Fruit fly (Drosophila melanogaster) whole organism, embryonic: ENCODE measurements around the gene rempA.

ENCODE experiments used
- Ada2b ChIP-seq: fragments of 200-800 bp; sonication (Bioruptor generic); IDR thresholded peaks from 2 replicates; pipeline ENCODE4 v1.3.6; 2022; ENCODE audit warnings: missing biosample characterization, missing genetic modification characterization
- CG11723 ChIP-seq: fragments of 200-800 bp; sonication (Bioruptor generic); optimal IDR thresholded peaks from 2 replicates; lab custom pipeline; 2017; ENCODE audit warnings: missing biosample characterization, mild to moderate bottlenecking, missing genetic modification characterization
- CG12071 ChIP-seq: fragments of 200-800 bp; sonication (Bioruptor generic); optimal IDR thresholded peaks from 3 replicates; lab custom pipeline; 2018; ENCODE audit warnings: missing biosample characterization, mild to moderate bottlenecking, missing genetic modification characterization
- Ets97D ChIP-seq: fragments of 200-800 bp; sonication (Bioruptor generic); optimal IDR thresholded peaks from 3 replicates; lab custom pipeline; 2016; ENCODE audit warnings: missing biosample characterization, missing genetic modification characterization
- HLH4C ChIP-seq: fragments of 200-800 bp; sonication (Bioruptor generic); IDR thresholded peaks from 3 replicates; pipeline ENCODE4 v1.3.6; 2022; ENCODE audit warnings: missing biosample characterization, missing genetic modification characterization; ENCODE audit not compliant: partially characterized antibody
- Hey ChIP-seq: fragments of 200-800 bp; sonication (Bioruptor generic); optimal IDR thresholded peaks from 3 replicates; lab custom pipeline; 2018; ENCODE audit warnings: missing biosample characterization, mild to moderate bottlenecking, missing genetic modification characterization
- PHDP ChIP-seq: fragments of 200-800 bp; sonication (Bioruptor generic); optimal IDR thresholded peaks from 3 replicates; lab custom pipeline; 2018; ENCODE audit warnings: missing biosample characterization, mild to moderate bottlenecking, missing genetic modification characterization, moderate library complexity
- cg ChIP-seq: fragments of 200-800 bp; sonication (Bioruptor generic); optimal IDR thresholded peaks from 3 replicates; lab custom pipeline; 2019; ENCODE audit warnings: missing biosample characterization, mild to moderate bottlenecking, missing genetic modification characterization, moderate library complexity
- chm ChIP-seq: fragments of 200-800 bp; sonication (Bioruptor generic); IDR thresholded peaks from 2 replicates; pipeline ENCODE4 v1.3.6; 2022; ENCODE audit warnings: missing biosample characterization, missing genetic modification characterization
- gfzf ChIP-seq: fragments of 200-800 bp; sonication (Bioruptor generic); optimal IDR thresholded peaks from 2 replicates; lab custom pipeline; 2016; ENCODE audit warnings: missing biosample characterization, mild to moderate bottlenecking, missing genetic modification characterization, moderate library complexity
- pum ChIP-seq: fragments of 200-800 bp; sonication (Bioruptor generic); optimal IDR thresholded peaks from 2 replicates; lab custom pipeline; 2016; ENCODE audit warnings: missing biosample characterization, missing genetic modification characterization
- zen2 ChIP-seq: fragments of 200-800 bp; sonication (Bioruptor generic); IDR thresholded peaks from 3 replicates; pipeline ENCODE4 v1.3.6; 2022; ENCODE audit warnings: missing biosample characterization, missing genetic modification characterization; ENCODE audit not compliant: partially characterized antibody

- no peak for TF ChIP-seq pum
- TF ChIP-seq CG12071 = no peak
- TF ChIP-seq gfzf (GFP tag; lab: Kevin White, UChicago) = no peak
- no peak for TF ChIP-seq HLH4C (GFP tag; lab: Robert Waterston, UW)
- no peak for TF ChIP-seq zen2 (GFP tag; lab: Robert Waterston, UW)
- TF ChIP-seq Hey = no peak
- TF ChIP-seq PHDP = no peak
- no peak for TF ChIP-seq cg
- no peak for TF ChIP-seq Ets97D (GFP tag; lab: Kevin White, UChicago)
- TF ChIP-seq chm (GFP tag; lab: Robert Waterston, UW) = no peak
- TF ChIP-seq Ada2b (GFP tag; lab: Robert Waterston, UW) = no peak
- no peak for TF ChIP-seq CG11723 (GFP tag; lab: Kevin White, UChicago)
These were observed 32.4 kb downstream of the rempA start for dm6 chr2L:527689-528088.
